Fruit fly (Drosophila melanogaster): ENCODE measurements around the gene Pits.

Gene Pits

DNA sequence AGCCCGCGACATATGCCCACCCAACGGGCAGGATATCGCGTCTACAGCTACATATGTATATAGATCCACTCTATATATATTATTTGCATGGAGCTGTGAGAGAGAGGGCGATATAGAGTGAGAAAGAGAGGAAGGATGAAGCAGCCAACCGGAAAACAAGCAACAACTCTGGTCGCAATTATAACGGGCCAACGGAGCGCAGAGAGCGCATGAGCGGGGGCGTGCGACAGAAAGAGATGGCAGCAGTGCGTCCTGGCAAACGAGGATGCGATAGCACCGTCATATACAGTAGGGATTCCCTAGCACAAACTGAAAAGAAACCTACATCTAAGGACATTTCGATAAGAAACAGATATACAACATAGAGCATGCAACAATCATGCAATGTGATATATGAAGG is 38.6 kb upstream of the Pits start:
- TF ChIP-seq CG34406 (GFP tag; optimal IDR thresholded peaks at IDR 0.05) (no peak), acj6 (GFP tag; optimal IDR thresholded peaks at IDR 0.05) (no peak), lz (GFP tag; optimal IDR thresholded peaks at IDR 0.05) (no peak), pdm3 (GFP tag; optimal IDR thresholded peaks at IDR 0.05) (no peak), Hr39 (GFP tag; optimal IDR thresholded peaks at IDR 0.05) (no peak), esn (GFP tag; optimal IDR thresholded peaks at IDR 0.05) (no peak), Eip78C (GFP tag) (no peak), CG11294 (GFP tag; IDR thresholded peaks at IDR 0.05) (no peak), CG10669 (GFP tag; optimal IDR thresholded peaks at IDR 0.05) (no peak), Sox14 (GFP tag; optimal IDR thresholded peaks at IDR 0.05) (no peak), net (GFP tag; optimal IDR thresholded peaks at IDR 0.05) (no peak), fd59A (GFP tag; optimal IDR thresholded peaks at IDR 0.05) (no peak), CG8319 (GFP tag; optimal IDR thresholded peaks at IDR 0.05) (no peak), CG6792 (GFP tag; optimal IDR thresholded peaks at IDR 0.05) (no peak), CG31627 (GFP tag; optimal IDR thresholded peaks at IDR 0.05) (no peak)

DNA sequence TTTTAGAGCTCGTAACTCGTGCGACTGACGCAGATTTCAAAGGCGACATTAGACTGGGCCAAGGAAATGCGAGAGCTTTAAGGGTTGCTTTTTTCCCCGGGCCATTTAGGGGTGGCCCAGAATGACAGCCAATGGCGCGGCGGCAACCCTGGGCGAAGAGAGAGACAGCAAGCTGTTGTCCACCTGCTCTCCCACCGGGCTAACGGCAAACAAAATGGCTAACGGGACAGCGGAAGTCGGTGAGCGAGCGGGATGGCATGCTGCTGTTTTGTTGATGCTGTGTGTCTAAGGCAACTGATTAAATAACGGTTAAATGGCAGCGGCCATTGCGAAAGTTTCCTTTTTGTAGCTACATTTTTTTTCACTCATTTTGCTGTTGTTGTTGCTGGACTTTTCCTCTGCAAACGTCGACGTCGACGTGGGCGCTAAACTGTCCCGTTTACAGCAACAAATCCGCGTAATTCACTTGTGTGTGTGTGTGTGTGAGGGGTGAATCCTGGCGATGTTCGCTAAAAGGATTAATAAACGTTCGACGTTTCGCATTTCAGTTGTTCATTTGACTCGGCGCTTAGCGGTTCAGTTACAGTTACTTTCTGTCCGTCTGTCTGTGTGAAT is 32.9 kb upstream of the Pits start, which contains the start of gene CG11085:
Gene CG11085 (plus strand): TSS at position 565 of the 615 bp plus-strand sequence.
- no peak for TF ChIP-seq Hr38 (GFP tag; optimal IDR thresholded peaks at IDR 0.05)
- no peak for TF ChIP-seq net (GFP tag; optimal IDR thresholded peaks at IDR 0.05)
- no peak for TF ChIP-seq fd85E (GFP tag; optimal IDR thresholded peaks at IDR 0.05)
- no peak for TF ChIP-seq achi (GFP tag; optimal IDR thresholded peaks at IDR 0.05)
- TF ChIP-seq Hr39 (GFP tag; optimal IDR thresholded peaks at IDR 0.05): no peak
- no peak for TF ChIP-seq CG8119 (GFP tag; IDR thresholded peaks at IDR 0.05)
- TF ChIP-seq CG6163 (GFP tag; IDR thresholded peaks at IDR 0.05): no peak
- no peak for TF ChIP-seq CG11902 (GFP tag; optimal IDR thresholded peaks at IDR 0.05)

DNA sequence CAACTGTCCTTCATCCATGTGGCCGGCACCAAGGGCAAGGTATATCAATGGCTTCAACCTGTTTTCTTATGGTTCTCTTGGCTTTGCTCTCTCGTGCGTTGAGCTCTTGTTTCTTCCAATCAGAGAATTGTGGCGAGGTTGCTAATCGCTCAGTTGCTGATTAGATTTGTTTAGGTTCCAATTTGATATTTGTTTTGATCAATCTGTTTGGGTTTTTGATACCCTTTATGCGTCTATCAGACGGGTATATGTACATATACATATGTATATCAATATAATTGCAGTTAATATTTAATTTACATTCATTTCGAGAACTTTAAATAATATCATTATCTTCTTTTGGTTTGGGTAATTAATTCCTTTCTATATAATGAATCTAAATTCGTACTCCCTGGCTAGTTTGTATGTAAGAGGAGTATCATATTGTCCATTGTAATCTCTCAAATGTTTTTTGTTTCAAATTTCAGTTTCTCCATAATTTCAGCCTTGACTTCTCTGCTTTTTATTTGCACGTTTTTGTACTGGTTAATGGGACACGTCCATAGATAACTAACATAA is 30.3 kb upstream of the Pits start:
- TF ChIP-seq achi (GFP tag; optimal IDR thresholded peaks at IDR 0.05) (no peak), CG9139 (GFP tag; optimal IDR thresholded peaks at IDR 0.05) (no peak), acj6 (GFP tag; optimal IDR thresholded peaks at IDR 0.05) (no peak), pdm3 (GFP tag; optimal IDR thresholded peaks at IDR 0.05) (no peak), spab (GFP tag; optimal IDR thresholded peaks at IDR 0.05) (no peak), svp (GFP tag) (no peak), CG7368 (GFP tag; optimal IDR thresholded peaks at IDR 0.05) (no peak), Eip75B (GFP tag; optimal IDR thresholded peaks at IDR 0.05) (no peak), CG3032 (tag; optimal IDR thresholded peaks at IDR 0.05) (no peak), topi (GFP tag; optimal IDR thresholded peaks at IDR 0.05) (no peak), Sox15 (GFP tag; optimal IDR thresholded peaks at IDR 0.05) (no peak), CG8119 (GFP tag; IDR thresholded peaks at IDR 0.05) (no peak), cyc (GFP tag; optimal IDR thresholded peaks at IDR 0.05) (no peak), Eip78C (GFP tag) (no peak), CG34406 (GFP tag; optimal IDR thresholded peaks at IDR 0.05) (no peak), CG6163 (GFP tag; IDR thresholded peaks at IDR 0.05) (no peak)

DNA sequence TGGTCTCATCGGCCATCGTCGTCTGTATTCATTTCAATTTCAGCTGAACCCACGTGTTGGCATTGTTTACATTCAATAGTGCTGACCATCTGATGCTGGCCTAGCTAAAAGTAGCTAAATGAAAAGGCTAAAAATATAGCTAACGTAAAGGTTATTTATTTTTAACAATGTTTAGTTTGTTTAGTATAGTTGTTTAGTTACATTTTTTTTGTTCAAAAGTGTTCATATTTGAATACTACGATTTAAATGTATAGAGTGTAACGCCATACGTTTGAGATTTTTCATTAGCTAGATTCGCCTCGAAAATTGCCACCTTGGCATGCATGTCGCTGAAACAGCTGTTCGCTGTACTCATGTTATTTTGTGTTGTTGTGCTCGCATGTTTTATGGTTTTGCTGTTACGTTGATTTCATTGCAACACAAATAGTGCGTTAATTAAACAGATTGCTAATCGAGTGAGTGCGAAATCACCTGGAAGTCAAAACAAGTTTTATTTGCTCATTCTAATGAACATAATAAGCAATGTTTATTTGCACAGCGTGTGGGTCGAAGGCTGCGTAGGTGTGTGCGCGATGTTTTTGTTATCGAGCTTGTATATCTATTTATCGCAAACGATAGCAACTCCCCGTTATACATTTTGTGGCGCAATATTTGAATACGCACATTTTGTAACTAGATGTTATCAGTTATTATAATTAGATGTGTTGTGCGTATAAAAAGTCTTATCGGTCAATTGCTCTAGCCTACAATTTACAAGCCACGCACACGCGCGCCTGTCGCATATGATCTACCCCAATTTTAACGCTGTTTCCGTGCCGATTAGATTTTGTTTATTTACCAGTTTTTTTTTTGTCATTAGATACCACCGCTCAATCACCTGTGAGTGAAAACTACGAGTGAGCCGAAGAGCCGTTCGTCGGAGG is 28.8 kb upstream of the Pits start, which contains the start of the genes CG1463 and Fpgs1:
Gene CG1463 (minus strand): TSS at position 132 of the 923 bp plus-strand sequence.
Gene Fpgs1 (plus strand): TSS at position 332 of the 923 bp plus-strand sequence.
- TF ChIP-seq esn (GFP tag; optimal IDR thresholded peaks at IDR 0.05) (peak; percentile 53), fkh (GFP tag; optimal IDR thresholded peaks at IDR 0.05) (peak; percentile 92), Eip93F (GFP tag; optimal IDR thresholded peaks at IDR 0.05) (no peak), Sox102F (GFP tag; optimal IDR thresholded peaks at IDR 0.05) (no peak), CG3919 (GFP tag; optimal IDR thresholded peaks at IDR 0.05) (no peak), CG15336 (GFP tag; IDR thresholded peaks at IDR 0.05) (0 out of 2 replicates have a peak, but pooled peaks have one; percentile 7)

Measured in whole organism, prepupa.